Fruit fly (Drosophila melanogaster) whole organism, embryonic: Measurements from ENCODE around the gene CG34342.

Source experiments
- Abd-B ChIP-seq: fragments of 200-800 bp; sonication (Bioruptor generic); optimal IDR thresholded peaks from 2 replicates; lab custom pipeline; 2018; ENCODE audit warnings: missing biosample characterization, mild to moderate bottlenecking, missing genetic modification characterization, moderate library complexity
- Atf6 ChIP-seq: fragments of 200-800 bp; sonication (Bioruptor generic); IDR thresholded peaks from 2 replicates; pipeline ENCODE4 v1.3.6; 2022; ENCODE audit warnings: missing biosample characterization, missing genetic modification characterization
- CG10147 ChIP-seq: fragments of 200-800 bp; sonication (Bioruptor generic); optimal IDR thresholded peaks from 2 replicates; lab custom pipeline; 2019; ENCODE audit warnings: missing biosample characterization, mild to moderate bottlenecking, missing genetic modification characterization, moderate library complexity
- CG1024 ChIP-seq: fragments of 200-800 bp; sonication (Bioruptor generic); IDR thresholded peaks from 2 replicates; pipeline ENCODE4 v1.3.6; 2022; ENCODE audit warnings: missing biosample characterization, missing genetic modification characterization
- CG10267 ChIP-seq: fragments of 200-800 bp; sonication (Bioruptor generic); optimal IDR thresholded peaks from 2 replicates; lab custom pipeline; 2018; ENCODE audit warnings: missing biosample characterization, mild to moderate bottlenecking, missing genetic modification characterization, moderate library complexity
- CG11504 ChIP-seq: fragments of 200-800 bp; sonication (Bioruptor generic); optimal IDR thresholded peaks from 3 replicates; lab custom pipeline; 2019; ENCODE audit warnings: missing biosample characterization, mild to moderate bottlenecking, missing genetic modification characterization, moderate library complexity
- CG11560 ChIP-seq: fragments of 200-800 bp; sonication (Bioruptor generic); IDR thresholded peaks from 3 replicates; pipeline ENCODE4 v1.3.6; 2022; ENCODE audit warnings: missing biosample characterization, missing genetic modification characterization
- CG13296 ChIP-seq: fragments of 200-800 bp; sonication (Bioruptor generic); optimal IDR thresholded peaks from 3 replicates; lab custom pipeline; 2018; ENCODE audit warnings: missing biosample characterization, mild to moderate bottlenecking, missing genetic modification characterization
- CG14014 ChIP-seq: fragments of 200-800 bp; sonication (Bioruptor generic); IDR thresholded peaks from 2 replicates; pipeline ENCODE4 v1.3.6; 2022; ENCODE audit warnings: missing biosample characterization, missing genetic modification characterization
- CG14667 ChIP-seq: fragments of 200-800 bp; sonication (Bioruptor generic); IDR thresholded peaks from 2 replicates; pipeline ENCODE4 v1.3.6; 2022; ENCODE audit warnings: missing biosample characterization, missing genetic modification characterization
- CG15269 ChIP-seq: fragments of 200-800 bp; sonication (Bioruptor generic); optimal IDR thresholded peaks from 2 replicates; lab custom pipeline; 2018; ENCODE audit warnings: missing biosample characterization, mild to moderate bottlenecking, missing genetic modification characterization, moderate library complexity
- CG15514 ChIP-seq: fragments of 200-800 bp; sonication (Bioruptor generic); optimal IDR thresholded peaks from 3 replicates; lab custom pipeline; 2017; ENCODE audit warnings: missing biosample characterization, missing genetic modification characterization, mild to moderate bottlenecking, moderate library complexity, missing genetic modification reagents
- CG17612 ChIP-seq: fragments of 200-800 bp; sonication (Bioruptor generic); IDR thresholded peaks from 2 replicates; pipeline ENCODE4 v1.3.6; 2022; ENCODE audit warnings: missing biosample characterization, missing genetic modification characterization
- CG17802 ChIP-seq: fragments of 200-800 bp; sonication (Bioruptor generic); optimal IDR thresholded peaks from 2 replicates; lab custom pipeline; 2018; ENCODE audit warnings: missing biosample characterization, mild to moderate bottlenecking, missing genetic modification characterization, moderate library complexity
- CG18619 ChIP-seq: fragments of 200-800 bp; sonication (Bioruptor generic); optimal IDR thresholded peaks from 3 replicates; lab custom pipeline; 2017; ENCODE audit warnings: missing biosample characterization, mild to moderate bottlenecking, missing genetic modification characterization
- CG2712 ChIP-seq: fragments of 200-800 bp; optimal IDR thresholded peaks from 3 replicates; lab custom pipeline; 2019; ENCODE audit warnings: missing biosample characterization, mild to moderate bottlenecking, missing genetic modification characterization, moderate library complexity
- CG30403 ChIP-seq: fragments of 200-800 bp; sonication (Bioruptor generic); optimal IDR thresholded peaks from 3 replicates; lab custom pipeline; 2016; ENCODE audit warnings: missing biosample characterization, missing genetic modification characterization
- CG31224 ChIP-seq: fragments of 200-800 bp; sonication (Bioruptor generic); IDR thresholded peaks from 2 replicates; pipeline ENCODE4 v1.3.6; 2022; ENCODE audit warnings: missing biosample characterization, missing genetic modification characterization
- CG3407 ChIP-seq: fragments of 200-800 bp; sonication (Bioruptor generic); optimal IDR thresholded peaks from 2 replicates; lab custom pipeline; 2018; ENCODE audit warnings: missing biosample characterization, mild to moderate bottlenecking, missing genetic modification characterization
- CG4404 ChIP-seq: fragments of 200-800 bp; sonication (Bioruptor generic); IDR thresholded peaks from 2 replicates; pipeline ENCODE4 v1.3.6; 2022; ENCODE audit warnings: missing biosample characterization, missing genetic modification characterization
- CG6175 ChIP-seq: fragments of 200-800 bp; sonication (Bioruptor generic); IDR thresholded peaks from 3 replicates; pipeline ENCODE4 v1.3.6; 2022; ENCODE audit warnings: missing biosample characterization, missing genetic modification characterization
- Fer2 ChIP-seq: fragments of 200-800 bp; sonication (Bioruptor generic); optimal IDR thresholded peaks from 2 replicates; lab custom pipeline; 2018; ENCODE audit warnings: missing biosample characterization, mild to moderate bottlenecking, missing genetic modification characterization, moderate library complexity
- Gug ChIP-seq: fragments of 200-800 bp; sonication (Bioruptor generic); IDR thresholded peaks from 4 replicates; pipeline ENCODE4 v1.3.6; 2022; ENCODE audit warnings: missing biosample characterization, missing genetic modification characterization
- HLH3B ChIP-seq: fragments of 200-800 bp; sonication (Bioruptor generic); IDR thresholded peaks from 2 replicates; pipeline ENCODE4 v1.3.6; 2022; ENCODE audit warnings: missing biosample characterization, missing genetic modification characterization
- Hmr ChIP-seq: fragments of 200-800 bp; sonication (Bioruptor generic); optimal IDR thresholded peaks from 3 replicates; lab custom pipeline; 2017; ENCODE audit warnings: mild to moderate bottlenecking, missing biosample characterization, missing genetic modification reagents, missing genetic modification characterization
- Kr ChIP-seq: fragments of 200-800 bp; sonication (Bioruptor generic); optimal IDR thresholded peaks from 2 replicates; lab custom pipeline; 2017; ENCODE audit warnings: missing biosample characterization, mild to moderate bottlenecking, missing genetic modification characterization
- NfI ChIP-seq: fragments of 200-800 bp; sonication (Bioruptor generic); optimal IDR thresholded peaks from 3 replicates; lab custom pipeline; 2018; ENCODE audit warnings: missing biosample characterization, mild to moderate bottlenecking, missing genetic modification characterization, moderate library complexity
- Ravus ChIP-seq: fragments of 200-800 bp; sonication (Bioruptor generic); IDR thresholded peaks from 2 replicates; pipeline ENCODE4 v1.3.6; 2022; ENCODE audit warnings: missing biosample characterization, missing genetic modification characterization
- Sox100B ChIP-seq: fragments of 200-800 bp; sonication (Bioruptor generic); optimal IDR thresholded peaks from 3 replicates; lab custom pipeline; 2018; ENCODE audit warnings: missing biosample characterization, mild to moderate bottlenecking, missing genetic modification characterization
- ara ChIP-seq: fragments of 200-800 bp; sonication (Bioruptor generic); IDR thresholded peaks from 2 replicates; pipeline ENCODE4 v1.3.6; 2022; ENCODE audit warnings: missing biosample characterization, missing genetic modification characterization
- cad ChIP-seq: fragments of >200 bp; optimal IDR thresholded peaks from 2 replicates; lab custom pipeline; 2017; ENCODE audit warnings: missing biosample characterization, missing genetic modification characterization
- chinmo ChIP-seq: fragments of 200-800 bp; sonication (Bioruptor generic); IDR thresholded peaks from 4 replicates; pipeline ENCODE4 v1.3.6; 2022; ENCODE audit warnings: missing biosample characterization, missing genetic modification characterization; ENCODE audit not compliant: partially characterized antibody
- ems ChIP-seq: fragments of 200-800 bp; sonication (Bioruptor generic); optimal IDR thresholded peaks from 3 replicates; lab custom pipeline; 2016; ENCODE audit warnings: missing biosample characterization, missing genetic modification characterization
- fd96Cb ChIP-seq: fragments of 200-800 bp; sonication (Bioruptor generic); optimal IDR thresholded peaks from 2 replicates; lab custom pipeline; 2018; ENCODE audit warnings: missing biosample characterization, mild to moderate bottlenecking, missing genetic modification characterization, moderate library complexity
- fu2 ChIP-seq: fragments of 200-800 bp; sonication (Bioruptor generic); optimal IDR thresholded peaks from 2 replicates; lab custom pipeline; 2016; ENCODE audit warnings: missing biosample characterization, missing genetic modification characterization
- gce ChIP-seq: fragments of 200-800 bp; sonication (Bioruptor generic); IDR thresholded peaks from 3 replicates; pipeline ENCODE4 v1.3.6; 2022; ENCODE audit warnings: missing biosample characterization, missing genetic modification characterization
- grau ChIP-seq: fragments of 200-800 bp; optimal IDR thresholded peaks from 3 replicates; lab custom pipeline; 2019; ENCODE audit warnings: missing biosample characterization, mild to moderate bottlenecking, missing genetic modification characterization, moderate library complexity
- gt ChIP-seq: fragments of 200-800 bp; sonication (Bioruptor generic); IDR thresholded peaks from 2 replicates; pipeline ENCODE4 v1.3.6; 2022; ENCODE audit warnings: missing biosample characterization, missing genetic modification characterization
- kay ChIP-seq: fragments of 200-800 bp; sonication (Bioruptor generic); optimal IDR thresholded peaks from 2 replicates; lab custom pipeline; 2016; ENCODE audit warnings: missing biosample characterization, missing genetic modification characterization
- klu ChIP-seq: fragments of 200-800 bp; sonication (Bioruptor generic); IDR thresholded peaks from 2 replicates; pipeline ENCODE4 v1.3.6; 2022; ENCODE audit warnings: missing biosample characterization, missing genetic modification characterization
- kni ChIP-seq: fragments of 200-800 bp; sonication (Bioruptor generic); optimal IDR thresholded peaks from 3 replicates; lab custom pipeline; 2017; ENCODE audit warnings: mild to moderate bottlenecking, missing biosample characterization, missing genetic modification reagents, missing genetic modification characterization
- lab ChIP-seq: fragments of 200-800 bp; sonication (Bioruptor generic); optimal IDR thresholded peaks from 3 replicates; lab custom pipeline; 2017; ENCODE audit warnings: missing biosample characterization, missing genetic modification characterization, mild to moderate bottlenecking, moderate library complexity, missing genetic modification reagents
- lbe ChIP-seq: fragments of 200-800 bp; sonication (Bioruptor generic); optimal IDR thresholded peaks from 2 replicates; lab custom pipeline; 2016; ENCODE audit warnings: missing biosample characterization, mild to moderate bottlenecking, missing genetic modification characterization
- lilli ChIP-seq: fragments of 200-800 bp; sonication (Bioruptor generic); optimal IDR thresholded peaks from 3 replicates; lab custom pipeline; 2016; ENCODE audit warnings: missing biosample characterization, missing genetic modification characterization
- lmd ChIP-seq: fragments of 200-800 bp; sonication (Bioruptor generic); IDR thresholded peaks from 2 replicates; pipeline ENCODE4 v1.3.6; 2022; ENCODE audit warnings: missing biosample characterization, missing genetic modification characterization
- phol ChIP-seq: fragments of 200-800 bp; sonication (Bioruptor generic); optimal IDR thresholded peaks from 3 replicates; lab custom pipeline; 2018; ENCODE audit warnings: missing biosample characterization, mild to moderate bottlenecking, missing genetic modification characterization, moderate library complexity
- ttk ChIP-seq: fragments of 200-800 bp; sonication (Bioruptor generic); IDR thresholded peaks from 2 replicates; pipeline ENCODE4 v2.1.2; 2022; ENCODE audit warnings: missing biosample characterization, missing genetic modification characterization
- wor ChIP-seq: fragments of 200-800 bp; sonication (Bioruptor generic); IDR thresholded peaks from 2 replicates; pipeline ENCODE4 v1.3.6; 2022; ENCODE audit warnings: missing biosample characterization, missing genetic modification characterization
- zfh1 ChIP-seq: fragments of 200-800 bp; sonication (Bioruptor generic); IDR thresholded peaks from 3 replicates; pipeline ENCODE4 v1.3.6; 2022; ENCODE audit warnings: missing biosample characterization, missing genetic modification characterization
- zfh2 ChIP-seq: fragments of 200-800 bp; sonication (Bioruptor generic); optimal IDR thresholded peaks from 2 replicates; lab custom pipeline; 2016; ENCODE audit warnings: missing biosample characterization, missing genetic modification characterization

CG34342 gene

DNA sequence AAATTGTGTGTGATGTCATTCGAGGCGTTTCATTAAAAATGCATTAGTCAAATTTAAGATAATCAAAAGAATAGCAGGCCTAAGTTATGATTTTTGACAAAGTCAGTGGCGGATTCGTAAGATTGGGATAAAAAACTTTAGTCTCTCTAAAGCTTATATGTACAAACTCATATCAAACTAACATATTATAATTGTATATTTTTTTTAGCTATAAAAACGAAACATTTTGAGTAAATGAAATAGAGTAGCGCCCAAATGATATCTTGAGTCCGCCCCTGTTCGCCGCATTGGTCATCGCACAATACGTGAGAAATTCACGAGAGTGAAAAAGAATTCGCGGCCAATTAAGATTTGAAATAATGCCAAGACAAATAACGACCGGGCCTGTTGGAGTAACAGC lies 43.7 kb upstream of the CG34342 start (continued):
- peak; percentile 82 for TF ChIP-seq lmd
- peak; percentile 47; the same call in 1 of the 3 replicates for TF ChIP-seq CG11560 (tag; lab: Robert Waterston, UW)
- TF ChIP-seq gt = no peak
- peak; percentile 7 for TF ChIP-seq zfh2 (GFP tag; lab: Kevin White, UChicago)
- peak; percentile 43 for TF ChIP-seq Hmr (GFP tag; lab: Kevin White, UChicago)
- no peak for TF ChIP-seq kay (GFP tag; lab: Kevin White, UChicago)
- no peak for TF ChIP-seq Kr (GFP tag; lab: Kevin White, UChicago)
- TF ChIP-seq CG15269 (tag; lab: Kevin White, UChicago) = peak; percentile 82
- TF ChIP-seq phol (tag; lab: Kevin White, UChicago) = peak; percentile 32
- peak; percentile 20; the same call in 1 of the 2 replicates for TF ChIP-seq Ravus (GFP tag; lab: Robert Waterston, UW)
- TF ChIP-seq NfI (GFP tag; lab: Kevin White, UChicago) = peak; percentile 60
- peak; percentile 15 for TF ChIP-seq Sox100B
- TF ChIP-seq lilli = peak; percentile 56
- TF ChIP-seq CG31224 (GFP tag; lab: Robert Waterston, UW) = peak; percentile 68
- TF ChIP-seq CG30403 (GFP tag; lab: Kevin White, UChicago) = peak; percentile 55
- TF ChIP-seq CG2712 (tag; lab: Kevin White, UChicago) = peak; percentile 55
- peak; percentile 46 for TF ChIP-seq ems (GFP tag; lab: Kevin White, UChicago)
- peak; percentile 24; the same call in 1 of the 2 replicates for TF ChIP-seq CG17612 (GFP tag; lab: Robert Waterston, UW)
- TF ChIP-seq CG1024 (GFP tag; lab: Robert Waterston, UW) = 0 out of 2 replicates have a peak, but pooled peaks have one; percentile 4
- peak; percentile 71 for TF ChIP-seq CG14667 (GFP tag; lab: Robert Waterston, UW)
- TF ChIP-seq grau = peak; percentile 63
- TF ChIP-seq Fer2 (tag; lab: Kevin White, UChicago) = peak; percentile 22
- TF ChIP-seq chinmo (GFP tag; lab: Robert Waterston, UW) = peak; percentile 56; the same call in 1 of the 4 replicates
- TF ChIP-seq CG13296 (GFP tag; lab: Kevin White, UChicago) = peak; percentile 61
- peak; percentile 28; the same call in 1 of the 2 replicates for TF ChIP-seq klu (GFP tag; lab: Robert Waterston, UW)
- 0 out of 3 replicates have a peak, but pooled peaks have one; percentile 62 for TF ChIP-seq zfh1 (GFP tag; lab: Robert Waterston, UW)
- TF ChIP-seq CG14014 = peak; percentile 64
- peak; percentile 47 for TF ChIP-seq lbe
- TF ChIP-seq CG18619 (GFP tag; lab: Kevin White, UChicago) = peak; percentile 19
- TF ChIP-seq CG17802 (tag; lab: Kevin White, UChicago) = no peak
- TF ChIP-seq gce (GFP tag; lab: Robert Waterston, UW) = 0 out of 3 replicates have a peak, but pooled peaks have one; percentile 28
- peak; percentile 60 for TF ChIP-seq CG10147 (GFP tag; lab: Kevin White, UChicago)
- no peak for TF ChIP-seq CG6175 (GFP tag; lab: Robert Waterston, UW)
- TF ChIP-seq cad (GFP tag; lab: Kevin White, UChicago) = no peak
- peak; percentile 65 for TF ChIP-seq Abd-B
- TF ChIP-seq CG3407 (GFP tag; lab: Kevin White, UChicago) = no peak
- TF ChIP-seq HLH3B = peak; percentile 72
- TF ChIP-seq Atf6 (GFP tag; lab: Robert Waterston, UW) = peak; percentile 56
- TF ChIP-seq CG4404 (GFP tag; lab: Robert Waterston, UW) = no peak; the same call in 1 of the 2 replicates
- TF ChIP-seq wor (GFP tag; lab: Robert Waterston, UW) = no peak
- TF ChIP-seq fu2 = no peak
- TF ChIP-seq CG11504 (tag; lab: Kevin White, UChicago) = peak; percentile 72
- peak; percentile 31 for TF ChIP-seq CG10267 (tag; lab: Kevin White, UChicago)
- TF ChIP-seq fd96Cb (tag; lab: Kevin White, UChicago) = peak; percentile 51
- TF ChIP-seq CG15514 (GFP tag; lab: Kevin White, UChicago) = peak; percentile 6
- TF ChIP-seq ttk = peak; percentile 49; the same call in 1 of the 2 replicates
- TF ChIP-seq Gug = peak; percentile 57; the same call in 1 of the 4 replicates
- TF ChIP-seq ara (GFP tag; lab: Robert Waterston, UW) = peak; percentile 55; the same call in 1 of the 2 replicates
- no peak for TF ChIP-seq kni
- peak; percentile 67 for TF ChIP-seq lab (GFP tag; lab: Kevin White, UChicago)
